Worm (Caenorhabditis elegans) whole organism, early embryonic: ENCODE results near the gene ZK1290.1.

Experiments used
- B0310.2 ChIP-seq: sonication (generic microtip); optimal IDR thresholded peaks from 2 replicates; lab custom pipeline; 2016; ENCODE audit warnings: mild to moderate bottlenecking, missing genetic modification characterization, missing compliant biosample characterization
- F13C5.2 ChIP-seq: sonication (generic microtip); optimal IDR thresholded peaks from 2 replicates; lab custom pipeline; 2017; ENCODE audit warnings: mild to moderate bottlenecking, missing genetic modification characterization, inconsistent platforms, missing compliant biosample characterization
- aly-1 ChIP-seq: sonication (generic microtip); optimal IDR thresholded peaks from 2 replicates; lab custom pipeline; 2016; ENCODE audit warnings: missing genetic modification characterization, missing compliant biosample characterization
- ama-1 ChIP-seq: fragments of 150-350 bp; optimal IDR thresholded peaks from 2 replicates; lab custom pipeline; 2014
- ceh-13 ChIP-seq: fragments of 200-800 bp; sonication (Bioruptor generic); optimal IDR thresholded peaks from 2 replicates; lab custom pipeline; 2018; ENCODE audit warnings: mild to moderate bottlenecking, missing genetic modification characterization, missing compliant biosample characterization
- ceh-36 ChIP-seq: sonication (generic microtip); optimal IDR thresholded peaks from 2 replicates; lab custom pipeline; 2016; ENCODE audit warnings: missing genetic modification characterization, inconsistent platforms, missing compliant biosample characterization
- ets-7 ChIP-seq: sonication (generic microtip); optimal IDR thresholded peaks from 2 replicates; lab custom pipeline; 2016; ENCODE audit warnings: missing genotype, missing genetic modification characterization, missing compliant biosample characterization
- flt-1 ChIP-seq: fragments of 200-800 bp; sonication (Bioruptor generic); IDR thresholded peaks from 2 replicates; pipeline ENCODE4 v1.3.6; 2022; ENCODE audit warnings: missing genetic modification characterization, missing compliant biosample characterization
- hmbx-1 ChIP-seq: sonication (generic microtip); optimal IDR thresholded peaks from 2 replicates; lab custom pipeline; 2016; ENCODE audit warnings: mild to moderate bottlenecking, missing genetic modification characterization, missing compliant biosample characterization
- hmg-4 ChIP-seq: fragments of 200-800 bp; sonication (Bioruptor generic); optimal IDR thresholded peaks from 2 replicates; lab custom pipeline; 2018; ENCODE audit warnings: mild to moderate bottlenecking, missing genetic modification characterization, missing compliant biosample characterization
- hnd-1 ChIP-seq: sonication (generic microtip); optimal IDR thresholded peaks from 2 replicates; lab custom pipeline; 2016; ENCODE audit warnings: missing genetic modification characterization, missing compliant biosample characterization
- pes-1 ChIP-seq: fragments of 200-800 bp; sonication (Bioruptor generic); IDR thresholded peaks from 2 replicates; pipeline ENCODE4 v1.3.6; 2022; ENCODE audit warnings: missing genetic modification reagents, missing genetic modification characterization, missing compliant biosample characterization
- scrt-1 ChIP-seq: fragments of 200-800 bp; sonication (Bioruptor generic); IDR thresholded peaks from 2 replicates; pipeline ENCODE4 v1.3.6; 2022; ENCODE audit warnings: missing genetic modification characterization, missing compliant biosample characterization
- sea-1 ChIP-seq: fragments of 200-800 bp; sonication (Bioruptor generic); conservative IDR thresholded peaks from 2 replicates; pipeline ENCODE4 v1.3.6; 2022; ENCODE audit warnings: missing genetic modification characterization, missing compliant biosample characterization
- tbx-11 ChIP-seq: fragments of 200-800 bp; sonication (Bioruptor generic); IDR thresholded peaks from 2 replicates; pipeline ENCODE4 v1.3.6; 2022; ENCODE audit warnings: missing genetic modification characterization, missing compliant biosample characterization
- tbx-37 ChIP-seq: fragments of 200-800 bp; sonication (Bioruptor generic); conservative IDR thresholded peaks from 2 replicates; pipeline ENCODE4 v1.3.6; 2022; ENCODE audit warnings: missing genetic modification reagents, missing genetic modification characterization, missing compliant biosample characterization
- tra-4 ChIP-seq: sonication (generic microtip); optimal IDR thresholded peaks from 2 replicates; lab custom pipeline; 2017; ENCODE audit warnings: missing genetic modification characterization, missing compliant biosample characterization

The ZK1290.1 gene

ce11 chrII:7594262-7594661 lies 32.7 kb downstream of the ZK1290.1 start:
- TF ChIP-seq ceh-36 (tag; lab: Kevin White, UChicago) (no peak), tbx-11 (GFP tag; lab: Robert Waterston, UW) (no peak), ets-7 (tag; lab: Kevin White, UChicago) (no peak)

ce11 chrII:7594812-7595211 lies 33.2 kb downstream of the ZK1290.1 start, which contains the start of gene syd-1:
syd-1 (minus strand) TSS chrII:7594912.
- TF ChIP-seq hmbx-1 (tag; lab: Kevin White, UChicago) = no peak
- TF ChIP-seq ceh-13 (GFP tag; lab: Kevin White, UChicago) = no peak
- no peak for TF ChIP-seq tra-4 (tag; lab: Kevin White, UChicago)
- no peak for TF ChIP-seq sea-1 (GFP tag; lab: Robert Waterston, UW)
- no peak for TF ChIP-seq flt-1 (GFP tag; lab: Robert Waterston, UW)
- no peak for TF ChIP-seq ceh-36 (tag; lab: Kevin White, UChicago)
- no peak for TF ChIP-seq aly-1 (tag; lab: Kevin White, UChicago)
- TF ChIP-seq ets-7 (tag; lab: Kevin White, UChicago) = no peak
- TF ChIP-seq tbx-37 = no peak
- no peak for TF ChIP-seq F13C5.2
- no peak for TF ChIP-seq scrt-1 (GFP tag; lab: Robert Waterston, UW)
- TF ChIP-seq tbx-11 (GFP tag; lab: Robert Waterston, UW) = no peak
- no peak for TF ChIP-seq hmg-4
- no peak for TF ChIP-seq pes-1 (GFP tag; lab: Robert Waterston, UW)
- TF ChIP-seq ama-1 (lab: Kevin White, UChicago) = no peak

- TF ChIP-seq hmbx-1 (tag; lab: Kevin White, UChicago) (no peak), ama-1 (lab: Kevin White, UChicago) (no peak)
These were observed 37.2 kb downstream of the ZK1290.1 start, which contains the start of gene pgam-5 for ce11 chrII:7598702-7599314. pgam-5 (minus strand) TSS chrII:7598752.

DNA sequence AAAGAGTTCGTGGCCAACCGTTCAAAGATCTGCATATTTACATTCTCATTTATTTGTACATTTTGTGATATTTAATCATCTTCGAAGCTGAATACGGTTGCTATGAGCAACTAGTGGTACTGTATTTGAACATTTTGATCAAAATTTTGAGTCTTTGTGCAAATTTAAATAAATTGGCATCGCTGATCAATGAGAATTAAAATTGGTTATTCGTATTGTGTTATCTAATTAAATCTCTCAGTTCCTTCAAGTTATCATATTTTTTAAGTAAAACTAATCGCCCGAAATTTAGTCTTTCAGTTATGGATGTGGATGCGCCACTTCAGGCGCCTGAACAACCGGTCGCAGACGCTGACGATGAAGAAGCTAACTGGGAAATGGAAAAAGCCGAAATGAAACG lies 37.8 kb downstream of the ZK1290.1 start, which contains the start of gene npp-21:
Gene npp-21 (plus strand): TSS at position 301 of the 400 bp plus-strand sequence.
- TF ChIP-seq hmbx-1 (tag; lab: Kevin White, UChicago) (no peak), tbx-37 (no peak), ceh-13 (GFP tag; lab: Kevin White, UChicago) (no peak), ceh-36 (tag; lab: Kevin White, UChicago) (no peak), sea-1 (GFP tag; lab: Robert Waterston, UW) (no peak)

DNA sequence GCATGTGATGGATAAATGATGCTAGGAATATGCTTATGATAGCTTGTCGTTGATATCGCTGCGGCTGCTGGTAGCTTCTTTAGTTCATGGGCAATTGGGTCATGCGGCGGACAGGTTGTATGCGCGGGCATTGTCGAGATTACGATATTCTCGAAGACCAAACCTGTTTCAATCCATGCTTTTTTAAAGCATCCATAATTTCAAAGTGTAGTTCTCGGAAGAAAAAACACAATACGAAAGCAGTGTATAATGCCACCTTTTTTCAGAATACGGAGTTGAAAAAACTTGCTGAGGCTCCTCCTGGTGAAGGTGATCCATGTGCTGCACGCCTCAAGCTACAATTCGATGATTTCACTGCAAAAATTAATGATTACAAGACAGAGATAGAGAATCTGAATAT lies 43.7 kb downstream of the ZK1290.1 start, which contains the start of gene osm-8:
Gene osm-8 (minus strand): TSS at position 101 of the 400 bp plus-strand sequence.
- TF ChIP-seq pes-1 (GFP tag; lab: Robert Waterston, UW) (no peak), tra-4 (tag; lab: Kevin White, UChicago) (no peak), hmbx-1 (tag; lab: Kevin White, UChicago) (no peak), aly-1 (tag; lab: Kevin White, UChicago) (no peak), sea-1 (GFP tag; lab: Robert Waterston, UW) (no peak), hmg-4 (no peak), ama-1 (lab: Kevin White, UChicago) (no peak), ceh-36 (tag; lab: Kevin White, UChicago) (no peak), hnd-1 (tag; lab: Kevin White, UChicago) (no peak), scrt-1 (GFP tag; lab: Robert Waterston, UW) (no peak), tbx-37 (no peak), ceh-13 (GFP tag; lab: Kevin White, UChicago) (no peak)

ce11 chrII:7607953-7608352 lies 46.4 kb downstream of the ZK1290.1 start, which contains the start of gene lips-17:
lips-17 (plus strand) TSS chrII:7608253.
- TF ChIP-seq B0310.2 (tag; lab: Kevin White, UChicago) = no peak
- TF ChIP-seq aly-1 (tag; lab: Kevin White, UChicago) = no peak
- TF ChIP-seq hmg-4 = no peak
- no peak for TF ChIP-seq tbx-37
- TF ChIP-seq hnd-1 (tag; lab: Kevin White, UChicago) = no peak
- TF ChIP-seq tbx-11 (GFP tag; lab: Robert Waterston, UW) = no peak
- no peak for TF ChIP-seq flt-1 (GFP tag; lab: Robert Waterston, UW)
- no peak for TF ChIP-seq scrt-1 (GFP tag; lab: Robert Waterston, UW)
- no peak for TF ChIP-seq hmbx-1 (tag; lab: Kevin White, UChicago)
- TF ChIP-seq tra-4 (tag; lab: Kevin White, UChicago) = no peak
- no peak for TF ChIP-seq ceh-13 (GFP tag; lab: Kevin White, UChicago)
- no peak for TF ChIP-seq ceh-36 (tag; lab: Kevin White, UChicago)
- TF ChIP-seq ets-7 (tag; lab: Kevin White, UChicago) = no peak
- TF ChIP-seq pes-1 (GFP tag; lab: Robert Waterston, UW) = no peak
- TF ChIP-seq sea-1 (GFP tag; lab: Robert Waterston, UW) = no peak
- TF ChIP-seq F13C5.2 = no peak
- TF ChIP-seq ama-1 (lab: Kevin White, UChicago) = no peak
